Worm (Caenorhabditis elegans): ENCODE data around the gene mog-1.

DNA sequence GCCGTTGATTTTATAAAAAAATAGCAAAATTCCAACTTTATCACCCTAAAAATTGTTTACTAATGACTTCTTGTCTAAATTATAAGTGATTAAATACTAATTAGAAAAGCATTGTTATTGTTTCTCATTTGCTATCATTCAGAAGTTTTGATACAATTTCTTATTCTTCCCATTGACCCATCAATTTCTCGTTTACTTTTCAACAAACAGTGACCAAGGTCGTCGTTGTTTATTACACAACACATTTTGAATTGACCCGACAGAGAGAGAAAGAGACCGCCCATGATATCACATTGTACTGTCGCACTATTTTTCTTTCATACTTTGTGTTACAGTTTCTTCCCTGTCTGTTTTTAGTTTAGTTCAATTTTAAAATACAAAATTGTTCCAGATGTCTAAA, 28.6 kb downstream of the mog-1 start, which contains the start of gene ttr-2:
- TF ChIP-seq tbx-2 (tag; optimal IDR thresholded peaks at IDR 0.05) (no peak), elt-4 (tag; optimal IDR thresholded peaks at IDR 0.05) (no peak), pqm-1 (tag; optimal IDR thresholded peaks at IDR 0.05) (no peak), ama-1 (optimal IDR thresholded peaks at IDR 0.05) (no peak), elt-2 (tag; optimal IDR thresholded peaks at IDR 0.05) (no peak), ceh-22 (tag; optimal IDR thresholded peaks at IDR 0.05) (no peak), nhr-11 (tag; optimal IDR thresholded peaks at IDR 0.05) (no peak), tbx-7 (tag; optimal IDR thresholded peaks at IDR 0.05) (no peak), pha-4 (tag; optimal IDR thresholded peaks at IDR 0.05) (no peak)

Measured in whole organism, late embryonic.